Worm (Caenorhabditis elegans): ENCODE data around the gene atg-2.

The atg-2 gene

DNA sequence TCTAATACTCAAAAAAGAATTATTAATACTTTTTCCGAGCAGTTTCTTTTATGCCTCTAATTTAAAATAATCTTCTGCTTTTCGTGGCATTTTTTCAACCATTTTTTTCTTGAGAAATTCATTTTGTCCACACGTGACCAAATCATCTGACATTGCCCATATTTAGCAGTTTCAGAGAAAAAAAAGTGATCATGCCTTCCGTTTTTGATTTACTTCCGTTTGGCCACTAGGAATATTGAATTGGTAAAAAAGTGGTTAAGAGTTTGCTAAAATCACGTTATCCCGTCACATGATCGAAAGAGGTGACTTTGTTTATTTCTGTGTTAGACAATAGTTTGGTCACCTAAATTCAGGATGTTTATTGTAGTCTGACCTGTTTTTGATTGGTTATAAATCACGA lies 2.2 kb upstream of the atg-2 start (continued):
- TF ChIP-seq fkh-8 (tag; optimal IDR thresholded peaks at IDR 0.05) (peak; percentile 71), nhr-237 (tag; optimal IDR thresholded peaks at IDR 0.05) (no peak), ceh-90 (tag; optimal IDR thresholded peaks at IDR 0.05) (no peak), fkh-4 (tag; optimal IDR thresholded peaks at IDR 0.05; ENCODE audit: borderline replicate concordance) (no peak), lin-14 (GFP tag; optimal IDR thresholded peaks at IDR 0.05) (no peak), F16B12.6 (tag; optimal IDR thresholded peaks at IDR 0.05) (no peak), ets-5 (GFP tag; IDR thresholded peaks at IDR 0.05) (no peak), dsc-1 (tag; optimal IDR thresholded peaks at IDR 0.05) (no peak), nhr-19 (GFP tag; conservative IDR thresholded peaks at IDR 0.05) (no peak), egl-27 (tag; optimal IDR thresholded peaks at IDR 0.05) (no peak), lin-39 (tag; optimal IDR thresholded peaks at IDR 0.05) (no peak), elt-2 (tag; optimal IDR thresholded peaks at IDR 0.05) (no peak), C34B4.2 (tag; optimal IDR thresholded peaks at IDR 0.05) (no peak), unc-130 (tag; optimal IDR thresholded peaks at IDR 0.05) (no peak), nhr-71 (tag; optimal IDR thresholded peaks at IDR 0.05) (no peak), xbp-1 (tag; optimal IDR thresholded peaks at IDR 0.05) (no peak), mdl-1 (tag; optimal IDR thresholded peaks at IDR 0.05) (no peak), tbx-2 (tag; optimal IDR thresholded peaks at IDR 0.05) (no peak), pag-3 (tag; optimal IDR thresholded peaks at IDR 0.05; ENCODE audit: borderline replicate concordance, insufficient read depth) (no peak), egl-13 (tag; optimal IDR thresholded peaks at IDR 0.05) (peak; percentile 12), alr-1 (tag; optimal IDR thresholded peaks at IDR 0.05; ENCODE audit: borderline replicate concordance) (no peak), unc-62 (GFP tag; optimal IDR thresholded peaks at IDR 0.05) (no peak), sup-37 (GFP tag; optimal IDR thresholded peaks at IDR 0.05) (no peak), pax-3 (tag; optimal IDR thresholded peaks at IDR 0.05) (peak; percentile 4), ceh-8 (GFP tag; optimal IDR thresholded peaks at IDR 0.05) (no peak), irx-1 (tag; optimal IDR thresholded peaks at IDR 0.05) (no peak), fkh-10 (GFP tag; optimal IDR thresholded peaks at IDR 0.05) (no peak), unc-30 (tag; optimal IDR thresholded peaks at IDR 0.05) (no peak), nhr-76 (tag; optimal IDR thresholded peaks at IDR 0.05) (no peak), sptf-1 (tag; optimal IDR thresholded peaks at IDR 0.05) (no peak), elt-3 (tag; optimal IDR thresholded peaks at IDR 0.05) (no peak), hlh-17 (GFP tag; optimal IDR thresholded peaks at IDR 0.05; ENCODE audit: borderline replicate concordance) (no peak), aha-1 (tag; optimal IDR thresholded peaks at IDR 0.05) (no peak), unc-86 (tag; optimal IDR thresholded peaks at IDR 0.05) (no peak), nhr-47 (tag; optimal IDR thresholded peaks at IDR 0.05) (peak; percentile 51), sox-4 (tag; optimal IDR thresholded peaks at IDR 0.05) (peak; percentile 7), ces-1 (GFP tag; optimal IDR thresholded peaks at IDR 0.05) (no peak), lin-15B (tag; optimal IDR thresholded peaks at IDR 0.05) (no peak), C04F5.9 (tag; optimal IDR thresholded peaks at IDR 0.05) (no peak)

DNA sequence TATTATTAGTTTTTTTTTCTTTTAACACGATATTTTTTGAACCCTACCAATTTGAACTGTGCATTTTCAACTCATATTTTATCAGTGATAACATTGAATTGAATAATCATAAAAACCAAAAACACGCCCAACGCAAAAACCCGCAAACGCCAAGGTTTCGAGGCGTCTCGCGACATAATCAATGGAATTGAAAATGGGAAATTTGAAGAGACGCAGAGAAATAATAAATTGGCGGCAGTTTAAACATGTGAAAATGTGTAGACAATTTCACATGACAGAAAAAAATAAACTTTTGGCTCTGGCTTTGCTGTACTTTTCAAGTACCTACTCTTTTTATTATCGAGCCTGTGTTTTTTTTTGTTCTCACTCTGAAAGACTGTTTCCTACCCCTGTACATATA lies 1.7 kb upstream of the atg-2 start:
- TF ChIP-seq lin-39 (tag; optimal IDR thresholded peaks at IDR 0.05) (peak; percentile 46), elt-2 (tag; optimal IDR thresholded peaks at IDR 0.05) (peak; percentile 75), aha-1 (tag; optimal IDR thresholded peaks at IDR 0.05) (no peak), aly-2 (tag; optimal IDR thresholded peaks at IDR 0.05) (no peak), ces-1 (GFP tag; optimal IDR thresholded peaks at IDR 0.05) (no peak), unc-130 (tag; optimal IDR thresholded peaks at IDR 0.05) (peak; percentile 14), tbx-2 (tag; optimal IDR thresholded peaks at IDR 0.05) (peak; percentile 50), nhr-84 (tag; optimal IDR thresholded peaks at IDR 0.05) (no peak), mep-1 (tag; optimal IDR thresholded peaks at IDR 0.05) (peak; percentile 56), ceh-8 (GFP tag; optimal IDR thresholded peaks at IDR 0.05) (no peak), lin-35 (GFP tag; optimal IDR thresholded peaks at IDR 0.05) (peak; percentile 94 to 96), nhr-71 (tag; optimal IDR thresholded peaks at IDR 0.05) (peak; percentile 83), mef-2 (tag; optimal IDR thresholded peaks at IDR 0.05) (no peak), sptf-1 (tag; optimal IDR thresholded peaks at IDR 0.05) (no peak), lin-15B (tag; optimal IDR thresholded peaks at IDR 0.05) (peak; percentile 12), dsc-1 (tag; optimal IDR thresholded peaks at IDR 0.05) (peak; percentile 10), nhr-11 (tag; optimal IDR thresholded peaks at IDR 0.05) (peak; percentile 15), nhr-76 (tag; optimal IDR thresholded peaks at IDR 0.05) (no peak), nhr-90 (tag; optimal IDR thresholded peaks at IDR 0.05; ENCODE audit: poor library complexity) (peak; percentile 53), sox-4 (tag; optimal IDR thresholded peaks at IDR 0.05) (no peak), ztf-4 (tag; optimal IDR thresholded peaks at IDR 0.05) (no peak), C16A3.4 (tag; optimal IDR thresholded peaks at IDR 0.05) (peak; percentile 49), pqm-1 (tag; optimal IDR thresholded peaks at IDR 0.05) (no peak), unc-86 (tag; optimal IDR thresholded peaks at IDR 0.05) (peak; percentile 41), vab-15 (tag; optimal IDR thresholded peaks at IDR 0.05) (no peak), nhr-85 (tag) (peak; percentile 75), sup-37 (GFP tag; optimal IDR thresholded peaks at IDR 0.05) (no peak)
